Worm (Caenorhabditis elegans) whole organism, L4 larva: ENCODE results near the gene C05G5.2.
A peak's percentile ranks its signal among the peaks of the same experiment; 100 is the strongest.

Source experiments
- D1046.2 ChIP-seq: fragments of 200-800 bp; sonication (Bioruptor generic); IDR thresholded peaks from 2 replicates; pipeline ENCODE4 v1.3.6; 2022; ENCODE audit warnings: missing genetic modification characterization, missing compliant biosample characterization
- F37D6.2 ChIP-seq: sonication (generic microtip); optimal IDR thresholded peaks from 2 replicates; lab custom pipeline; 2016; ENCODE audit warnings: mild to moderate bottlenecking, missing genetic modification characterization, missing compliant biosample characterization
- T20F7.1 ChIP-seq: fragments of 200-800 bp; sonication (Bioruptor generic); optimal IDR thresholded peaks from 2 replicates; lab custom pipeline; 2018; ENCODE audit warnings: mild to moderate bottlenecking, missing genetic modification characterization, missing compliant biosample characterization
- T26A8.4 ChIP-seq: fragments of 200-800 bp; sonication (Bioruptor generic); IDR thresholded peaks from 2 replicates; pipeline ENCODE4 v1.3.6; 2022; ENCODE audit warnings: missing genetic modification characterization, missing compliant biosample characterization
- aha-1 ChIP-seq: fragments of 150-350 bp; peaks from one replicate; lab custom pipeline; 2014; ENCODE audit warnings: missing biosample characterization, missing genetic modification characterization
- ceh-20 ChIP-seq: fragments of 200-800 bp; sonication (Bioruptor generic); IDR thresholded peaks from 2 replicates; pipeline ENCODE4 v1.3.6; 2022; ENCODE audit warnings: missing genetic modification reagents, missing genetic modification characterization, missing compliant biosample characterization
- ceh-28 ChIP-seq: fragments of 150-350 bp; optimal IDR thresholded peaks from 2 replicates; lab custom pipeline; 2014; ENCODE audit warnings: missing biosample characterization, missing genetic modification reagents, missing genetic modification characterization
- ceh-44 ChIP-seq: fragments of 200-800 bp; sonication (Bioruptor generic); IDR thresholded peaks from 2 replicates; pipeline ENCODE4 v1.3.6; 2022; ENCODE audit warnings: missing genetic modification reagents, missing genetic modification characterization, missing compliant biosample characterization
- cey-2 ChIP-seq: sonication (generic microtip); optimal IDR thresholded peaks from 3 replicates; lab custom pipeline; 2017; ENCODE audit warnings: missing genetic modification characterization, mild to moderate bottlenecking, missing compliant biosample characterization, antibody characterized with exemption, borderline replicate concordance; ENCODE audit not compliant: insufficient read depth
- ctbp-1 ChIP-seq: fragments of 200-800 bp; sonication (Bioruptor generic); IDR thresholded peaks from 2 replicates; pipeline ENCODE4 v1.3.6; 2022; ENCODE audit warnings: missing genetic modification reagents, missing genetic modification characterization, missing compliant biosample characterization
- daf-8 ChIP-seq: fragments of 200-800 bp; sonication (Bioruptor generic); IDR thresholded peaks from 2 replicates; pipeline ENCODE4 v1.3.6; 2022; ENCODE audit warnings: missing genetic modification characterization, missing compliant biosample characterization
- dmd-6 ChIP-seq: fragments of 200-800 bp; sonication (Bioruptor generic); IDR thresholded peaks from 2 replicates; pipeline ENCODE4 v1.3.6; 2022; ENCODE audit warnings: missing genetic modification reagents, missing genetic modification characterization, missing compliant biosample characterization
- dmd-8 ChIP-seq: fragments of 200-800 bp; sonication (Bioruptor generic); IDR thresholded peaks from 2 replicates; pipeline ENCODE4 v1.3.6; 2022; ENCODE audit warnings: missing genetic modification characterization, missing compliant biosample characterization
- dve-1 ChIP-seq: sonication (generic microtip); optimal IDR thresholded peaks from 2 replicates; lab custom pipeline; 2017; ENCODE audit warnings: antibody characterized with exemption, mild to moderate bottlenecking, missing genetic modification characterization, missing compliant biosample characterization; ENCODE audit not compliant: insufficient read depth
- egl-27 ChIP-seq: sonication (generic microtip); optimal IDR thresholded peaks from 3 replicates; lab custom pipeline; 2017; ENCODE audit warnings: missing biosample characterization, missing genetic modification reagents, missing genetic modification characterization
- egl-43 ChIP-seq: fragments of 200-800 bp; sonication (Bioruptor generic); IDR thresholded peaks from 2 replicates; pipeline ENCODE4 v1.3.6; 2022; ENCODE audit warnings: missing genetic modification reagents, missing genetic modification characterization, missing compliant biosample characterization
- fkh-10 ChIP-seq: fragments of 150-350 bp; optimal IDR thresholded peaks from 2 replicates; lab custom pipeline; 2014; ENCODE audit warnings: missing biosample characterization, missing genetic modification reagents, missing genetic modification characterization
- fos-1 ChIP-seq: fragments of 150-350 bp; optimal IDR thresholded peaks from 2 replicates; lab custom pipeline; 2014; ENCODE audit warnings: missing biosample characterization, missing genetic modification characterization
- hif-1 ChIP-seq, 2 experiments: sonication (generic microtip); optimal IDR thresholded peaks; 2 replicates each; lab custom pipeline; 2016 to 2017; ENCODE audit warnings: missing compliant biosample characterization in 2 of 2, missing genetic modification characterization in 2 of 2, missing genetic modification reagents in 2 of 2, missing genotype in 2 of 2, mild to moderate bottlenecking in 1 of 2
- hlh-11 ChIP-seq: fragments of 200-800 bp; sonication (Bioruptor generic); optimal IDR thresholded peaks from 2 replicates; lab custom pipeline; 2018; ENCODE audit warnings: mild to moderate bottlenecking, missing genetic modification characterization, missing compliant biosample characterization
- lim-7 ChIP-seq: fragments of 200-800 bp; sonication (Bioruptor generic); IDR thresholded peaks from 2 replicates; pipeline ENCODE4 v1.3.6; 2022; ENCODE audit warnings: missing genetic modification characterization, missing compliant biosample characterization
- lin-1 ChIP-seq: fragments of 200-800 bp; sonication (Bioruptor generic); IDR thresholded peaks from 2 replicates; pipeline ENCODE4 v1.3.6; 2022; ENCODE audit warnings: missing genetic modification reagents, missing genetic modification characterization, missing compliant biosample characterization
- lin-13 ChIP-seq: fragments of 150-350 bp; optimal IDR thresholded peaks from 2 replicates; lab custom pipeline; 2014; ENCODE audit warnings: missing biosample characterization, missing genetic modification reagents, missing genetic modification characterization
- lin-15B ChIP-seq: fragments of 150-350 bp; sonication (generic microtip); optimal IDR thresholded peaks from 3 replicates; lab custom pipeline; 2014; ENCODE audit warnings: missing biosample characterization, missing genetic modification characterization
- lin-38 ChIP-seq: fragments of 200-800 bp; sonication (Bioruptor generic); IDR thresholded peaks from 2 replicates; pipeline ENCODE4 v1.3.6; 2022; ENCODE audit warnings: missing genetic modification reagents, missing genetic modification characterization, missing compliant biosample characterization
- lir-3 ChIP-seq: sonication (generic microtip); optimal IDR thresholded peaks from 2 replicates; lab custom pipeline; 2016; ENCODE audit warnings: mild to moderate bottlenecking, missing genetic modification characterization, missing compliant biosample characterization
- lsy-2 ChIP-seq, 2 experiments: fragments of 150-350 bp in 1 of 2; sonication (generic microtip) in 1 of 2; optimal IDR thresholded peaks; 2 replicates each; lab custom pipeline; 2014 to 2017; ENCODE audit warnings: missing biosample characterization in 2 of 2, missing genetic modification characterization in 2 of 2
- mdl-1 ChIP-seq, 2 experiments: fragments of 150-350 bp in 1 of 2; sonication (generic microtip) in 1 of 2; optimal IDR thresholded peaks; 2 replicates each; lab custom pipeline; 2014 to 2017; ENCODE audit warnings: missing biosample characterization in 2 of 2, missing genetic modification characterization in 2 of 2
- mep-1 ChIP-seq: fragments of 150-350 bp; sonication (generic microtip); optimal IDR thresholded peaks from 3 replicates; lab custom pipeline; 2014; ENCODE audit warnings: missing biosample characterization, missing genetic modification characterization
- mxl-2 ChIP-seq: fragments of 200-800 bp; sonication (Bioruptor generic); conservative IDR thresholded peaks from 2 replicates; pipeline ENCODE4 v1.3.6; 2022; ENCODE audit warnings: missing genetic modification reagents, missing genetic modification characterization, missing compliant biosample characterization
- nhr-11 ChIP-seq: fragments of 150-350 bp; optimal IDR thresholded peaks from 2 replicates; lab custom pipeline; 2014; ENCODE audit warnings: missing biosample characterization, missing genetic modification characterization
- nhr-237 ChIP-seq: sonication (generic microtip); optimal IDR thresholded peaks from 2 replicates; lab custom pipeline; 2017; ENCODE audit warnings: missing biosample characterization, missing genetic modification characterization
- nhr-25 ChIP-seq: sonication (generic microtip); optimal IDR thresholded peaks from 2 replicates; lab custom pipeline; 2017; ENCODE audit warnings: missing genetic modification characterization, mild to moderate bottlenecking, missing compliant biosample characterization, antibody characterized with exemption, moderate library complexity, borderline replicate concordance; ENCODE audit not compliant: insufficient read depth
- nhr-48 ChIP-seq: sonication (generic microtip); optimal IDR thresholded peaks from 2 replicates; lab custom pipeline; 2016; ENCODE audit warnings: mild to moderate bottlenecking, missing genetic modification characterization, missing compliant biosample characterization
- nhr-6 ChIP-seq: fragments of 150-350 bp; optimal IDR thresholded peaks from 2 replicates; lab custom pipeline; 2014; ENCODE audit warnings: missing biosample characterization, missing genetic modification characterization
- nhr-77 ChIP-seq: fragments of 150-350 bp; optimal IDR thresholded peaks from 2 replicates; lab custom pipeline; 2014; ENCODE audit warnings: missing biosample characterization, missing genetic modification characterization
- php-3 ChIP-seq: fragments of 200-800 bp; sonication (Bioruptor generic); IDR thresholded peaks from 2 replicates; pipeline ENCODE4 v1.3.6; 2022; ENCODE audit warnings: missing genetic modification reagents, missing genetic modification characterization, missing compliant biosample characterization
- pqm-1 ChIP-seq: sonication (generic microtip); optimal IDR thresholded peaks from 2 replicates; lab custom pipeline; 2017; ENCODE audit warnings: missing biosample characterization, missing genetic modification characterization
- saeg-2 ChIP-seq: fragments of 200-800 bp; sonication (Bioruptor generic); IDR thresholded peaks from 2 replicates; pipeline ENCODE4 v1.3.6; 2022; ENCODE audit warnings: missing genetic modification reagents, missing genetic modification characterization, missing compliant biosample characterization
- snpc-1.2 ChIP-seq: fragments of 200-800 bp; sonication (Bioruptor generic); IDR thresholded peaks from 2 replicates; pipeline ENCODE4 v1.3.6; 2022; ENCODE audit warnings: missing genetic modification reagents, missing genetic modification characterization, missing compliant biosample characterization
- snpc-4 ChIP-seq: fragments of 150-350 bp; optimal IDR thresholded peaks from 2 replicates; lab custom pipeline; 2014; ENCODE audit warnings: missing biosample characterization, missing genetic modification characterization
- tag-97 ChIP-seq: fragments of 200-800 bp; sonication (Bioruptor generic); IDR thresholded peaks from 2 replicates; pipeline ENCODE4 v1.3.6; 2022; ENCODE audit warnings: missing genetic modification characterization, missing compliant biosample characterization
- tra-1 ChIP-seq: fragments of 200-800 bp; sonication (Bioruptor generic); IDR thresholded peaks from 2 replicates; pipeline ENCODE4 v1.3.6; 2022; ENCODE audit warnings: missing genetic modification reagents, missing genetic modification characterization, missing compliant biosample characterization
- vab-7 ChIP-seq: fragments of 200-800 bp; sonication (Bioruptor generic); IDR thresholded peaks from 2 replicates; pipeline ENCODE4 v1.3.6; 2022; ENCODE audit warnings: missing genetic modification reagents, missing genetic modification characterization, missing compliant biosample characterization
- zag-1 ChIP-seq: fragments of 150-350 bp; optimal IDR thresholded peaks from 2 replicates; lab custom pipeline; 2014; ENCODE audit warnings: missing biosample characterization, missing genetic modification characterization
- zfp-3 ChIP-seq: fragments of 200-800 bp; sonication (Bioruptor generic); conservative IDR thresholded peaks from 2 replicates; pipeline ENCODE4 v1.3.6; 2022; ENCODE audit warnings: missing genetic modification reagents, missing genetic modification characterization, missing compliant biosample characterization
- zip-11 ChIP-seq: fragments of 200-800 bp; sonication (Bioruptor generic); IDR thresholded peaks from 2 replicates; pipeline ENCODE4 v1.3.6; 2022; ENCODE audit warnings: missing genetic modification characterization, missing compliant biosample characterization

Gene C05G5.2

DNA sequence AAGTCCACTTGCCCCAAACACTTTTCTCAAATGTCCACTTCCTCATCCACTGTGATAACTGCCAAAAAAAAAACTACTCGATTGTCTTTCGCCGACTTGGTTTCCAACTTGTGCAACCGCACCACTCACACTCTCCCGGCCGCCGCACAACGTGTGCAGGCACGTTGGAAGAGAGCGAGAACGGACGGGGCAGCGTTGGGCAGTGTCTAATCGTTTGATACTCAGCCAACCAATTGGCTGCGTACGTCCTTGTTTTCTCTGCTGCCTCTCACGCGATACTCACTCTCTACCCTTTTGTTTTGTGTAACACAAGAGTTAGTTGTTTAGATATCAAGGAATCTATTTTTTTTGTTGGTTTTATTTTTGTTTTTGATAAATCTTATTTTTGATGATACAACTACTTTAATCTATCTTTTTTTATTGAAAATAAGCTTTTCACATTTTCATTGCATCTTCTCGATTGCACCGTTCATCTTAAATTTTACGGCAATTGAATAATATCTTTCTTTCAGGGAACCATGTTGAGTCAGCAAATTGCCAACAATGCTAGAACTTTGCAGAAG, 6.5 kb downstream of the C05G5.2 start, which contains the start of gene sucl-1 (continued):
- TF ChIP-seq tra-1 (GFP tag; lab: Robert Waterston, UW): peak; percentile 84
- TF ChIP-seq mep-1: peak; percentile 96
- TF ChIP-seq dmd-8 (GFP tag; lab: Robert Waterston, UW): no peak
- peak; percentile 94 for TF ChIP-seq hlh-11 (tag; lab: Kevin White, UChicago)
- TF ChIP-seq php-3: peak; percentile 75
- peak; percentile 83 for TF ChIP-seq egl-43
- 0 out of 2 replicates have a peak, but pooled peaks have one; percentile 46 for TF ChIP-seq lim-7 (GFP tag; lab: Robert Waterston, UW)
- TF ChIP-seq nhr-237 (tag; lab: Kevin White, UChicago): peak; percentile 11
- peak; percentile 45; the same call in 1 of the 2 replicates for TF ChIP-seq ceh-20 (GFP tag; lab: Robert Waterston, UW)
- peak; percentile 61 for TF ChIP-seq nhr-77
- peak; percentile 100 for TF ChIP-seq aha-1
- peak; percentile 83 for TF ChIP-seq lin-1 (GFP tag; lab: Robert Waterston, UW)
- peak; percentile 86 for TF ChIP-seq nhr-11 (tag; lab: Kevin White, UChicago)
- no peak for TF ChIP-seq tag-97
- peak; percentile 65 to 89 for TF ChIP-seq lsy-2 (tag; optimal IDR thresholded peaks at IDR 0.05; lab: Kevin White, UChicago)
- peak; percentile 60 for TF ChIP-seq lin-38 (GFP tag; lab: Robert Waterston, UW)
- TF ChIP-seq lir-3 (tag; lab: Kevin White, UChicago): peak; percentile 17
- TF ChIP-seq ctbp-1 (GFP tag; lab: Robert Waterston, UW): peak; percentile 80
- TF ChIP-seq daf-8: no peak
- TF ChIP-seq snpc-1.2: no peak
- peak; percentile 74 for TF ChIP-seq nhr-48 (tag; lab: Kevin White, UChicago)
- no peak for TF ChIP-seq zfp-3 (GFP tag; lab: Robert Waterston, UW)
- TF ChIP-seq lin-13 (GFP tag; lab: Kevin White, UChicago): peak; percentile 91
- TF ChIP-seq nhr-25 (tag; lab: Kevin White, UChicago): peak; percentile 85
- TF ChIP-seq T26A8.4 (GFP tag; lab: Robert Waterston, UW): peak; percentile 69; the same call in 1 of the 2 replicates
- peak; percentile 87 for TF ChIP-seq dmd-6 (GFP tag; lab: Robert Waterston, UW)
- TF ChIP-seq snpc-4 (tag; lab: Kevin White, UChicago): no peak
- TF ChIP-seq ceh-28: peak; percentile 21
- TF ChIP-seq ceh-44 (GFP tag; lab: Robert Waterston, UW): no peak
- no peak for TF ChIP-seq egl-27
- no peak for TF ChIP-seq saeg-2 (GFP tag; lab: Robert Waterston, UW)
- peak; percentile 95 for TF ChIP-seq nhr-6 (tag; lab: Kevin White, UChicago)
- no peak for TF ChIP-seq D1046.2 (GFP tag; lab: Robert Waterston, UW)
- peak; percentile 35; the same call in 1 of the 2 replicates for TF ChIP-seq vab-7 (GFP tag; lab: Robert Waterston, UW)
- TF ChIP-seq zip-11 (GFP tag; lab: Robert Waterston, UW): no peak
- TF ChIP-seq hif-1 (tag; optimal IDR thresholded peaks at IDR 0.05; lab: Kevin White, UChicago): peak in 1 of 2 experiments; percentile 85
- no peak for TF ChIP-seq lin-15B
- TF ChIP-seq F37D6.2 (tag; lab: Kevin White, UChicago): peak; percentile 23
- peak; percentile 75 to 95 for TF ChIP-seq mdl-1 (tag; optimal IDR thresholded peaks at IDR 0.05; lab: Kevin White, UChicago)
- TF ChIP-seq fkh-10 (GFP tag; lab: Kevin White, UChicago): peak; percentile 62

ce11 chrX:14755847-14756246, 8.7 kb downstream of the C05G5.2 start:
- TF ChIP-seq cey-2 (tag; lab: Kevin White, UChicago): no peak
- TF ChIP-seq pqm-1 (tag; lab: Kevin White, UChicago): peak; percentile 28
- TF ChIP-seq fos-1: no peak
- peak; percentile 15 for TF ChIP-seq dve-1 (tag; lab: Kevin White, UChicago)
- peak; percentile 19; the same call in 1 of the 2 replicates for TF ChIP-seq dmd-6 (GFP tag; lab: Robert Waterston, UW)
- no peak for TF ChIP-seq mxl-2 (GFP tag; lab: Robert Waterston, UW)
- no peak for TF ChIP-seq zag-1 (tag; lab: Kevin White, UChicago)
- no peak for TF ChIP-seq T20F7.1 (GFP tag; lab: Kevin White, UChicago)
